Fruit fly (Drosophila melanogaster): ENCODE data around the gene Polr2H.

DNA sequence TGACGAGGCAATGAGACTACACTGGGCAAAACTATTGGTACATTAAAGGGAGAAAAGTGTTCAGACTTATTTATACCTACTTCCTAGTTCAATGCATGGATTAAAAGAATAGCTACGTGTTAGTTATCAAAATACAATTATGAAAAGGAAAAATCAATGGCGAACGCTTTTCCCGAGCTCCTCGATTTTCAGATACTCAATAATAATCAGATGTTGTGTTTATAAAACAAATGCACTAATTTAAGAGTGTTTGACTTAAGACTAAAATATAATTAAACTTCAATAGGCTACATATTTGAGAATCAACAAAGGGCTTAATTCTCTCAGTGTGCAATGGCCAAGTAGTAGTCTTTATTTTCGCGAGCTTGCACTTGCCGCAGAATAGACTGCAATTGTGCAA lies 12.8 kb upstream of the Polr2H start:
- no peak for TF ChIP-seq hkb (optimal IDR thresholded peaks at IDR 0.05)
- no peak for TF ChIP-seq hkb (GFP tag; IDR thresholded peaks at IDR 0.05)
- TF ChIP-seq fd64A (GFP tag; optimal IDR thresholded peaks at IDR 0.05): no peak
- no peak for TF ChIP-seq CG6791 (GFP tag; IDR thresholded peaks at IDR 0.05; ENCODE audit: partially characterized antibody)
- no peak for TF ChIP-seq ase (GFP tag; IDR thresholded peaks at IDR 0.05)
- no peak for TF ChIP-seq CG1602 (GFP tag; optimal IDR thresholded peaks at IDR 0.05)
- no peak for TF ChIP-seq CG3163 (GFP tag; optimal IDR thresholded peaks at IDR 0.05)

All from whole organism, embryonic.